Fruit fly (Drosophila melanogaster): ENCODE results near the gene ph-d.

ph-d gene

DNA sequence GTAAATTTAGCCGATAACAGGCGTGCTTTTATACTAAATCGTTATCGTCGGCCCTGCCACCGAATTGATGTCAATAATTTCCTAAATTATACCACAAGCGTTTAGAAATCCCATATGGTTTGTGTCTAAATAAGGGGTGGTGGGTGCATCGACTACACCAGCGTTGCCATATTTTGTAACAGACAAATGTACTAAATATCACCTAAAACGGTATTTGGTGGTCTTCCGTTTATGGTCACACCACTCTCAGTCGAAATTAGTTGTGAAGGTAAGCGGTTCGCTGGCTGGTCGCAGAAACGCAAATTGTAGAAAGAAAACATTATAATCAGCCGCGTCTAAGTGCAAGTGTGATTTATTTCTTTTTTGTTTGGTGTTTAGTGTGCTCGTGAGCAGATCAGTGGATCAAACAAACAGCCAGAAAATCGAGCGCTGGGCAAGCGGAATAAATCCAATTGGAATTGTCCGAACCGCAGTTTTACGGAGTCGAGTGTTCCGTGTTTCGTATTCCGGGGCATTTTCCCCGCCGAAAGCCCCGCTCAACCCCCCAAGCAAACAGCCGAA lies 42.6 kb downstream of the ph-d start, which contains the start of the genes CG16903 and Unc-76 (continued):
- TF ChIP-seq dac (GFP tag; optimal IDR thresholded peaks at IDR 0.05) (no peak), CG16779 (tag; optimal IDR thresholded peaks at IDR 0.05) (peak; percentile 25), CG6792 (GFP tag; optimal IDR thresholded peaks at IDR 0.05) (no peak), CG1621 (tag; optimal IDR thresholded peaks at IDR 0.05) (peak; percentile 51), CG6808 (GFP tag; optimal IDR thresholded peaks at IDR 0.05) (peak; percentile 13), esn (GFP tag; optimal IDR thresholded peaks at IDR 0.05) (peak; percentile 17), CG10631 (GFP tag; optimal IDR thresholded peaks at IDR 0.05) (no peak), CG34406 (GFP tag; optimal IDR thresholded peaks at IDR 0.05) (no peak), fd85E (GFP tag; optimal IDR thresholded peaks at IDR 0.05) (no peak), ss (GFP tag; optimal IDR thresholded peaks at IDR 0.05) (peak; percentile 41 to 54), CG32006 (GFP tag; optimal IDR thresholded peaks at IDR 0.05) (no peak), dsx (GFP tag; optimal IDR thresholded peaks at IDR 0.05; ENCODE audit: poor library complexity, severe bottlenecking) (peak; percentile 59), CG3032 (tag; optimal IDR thresholded peaks at IDR 0.05) (peak; percentile 27), Blimp-1 (GFP tag; optimal IDR thresholded peaks at IDR 0.05) (no peak), Eip75B (GFP tag; optimal IDR thresholded peaks at IDR 0.05) (no peak), Smox (GFP tag; optimal IDR thresholded peaks at IDR 0.05) (no peak), cyc (GFP tag; optimal IDR thresholded peaks at IDR 0.05) (no peak), Sox15 (GFP tag; optimal IDR thresholded peaks at IDR 0.05) (no peak), Ets96B (tag; optimal IDR thresholded peaks at IDR 0.05) (peak; percentile 28), svp (GFP tag) (peak; percentile 70), CG6854 (GFP tag; optimal IDR thresholded peaks at IDR 0.05) (peak; percentile 85), achi (GFP tag; optimal IDR thresholded peaks at IDR 0.05) (no peak), CG8119 (GFP tag; IDR thresholded peaks at IDR 0.05) (peak; percentile 34; the same call in 1 of the 3 replicates)

DNA sequence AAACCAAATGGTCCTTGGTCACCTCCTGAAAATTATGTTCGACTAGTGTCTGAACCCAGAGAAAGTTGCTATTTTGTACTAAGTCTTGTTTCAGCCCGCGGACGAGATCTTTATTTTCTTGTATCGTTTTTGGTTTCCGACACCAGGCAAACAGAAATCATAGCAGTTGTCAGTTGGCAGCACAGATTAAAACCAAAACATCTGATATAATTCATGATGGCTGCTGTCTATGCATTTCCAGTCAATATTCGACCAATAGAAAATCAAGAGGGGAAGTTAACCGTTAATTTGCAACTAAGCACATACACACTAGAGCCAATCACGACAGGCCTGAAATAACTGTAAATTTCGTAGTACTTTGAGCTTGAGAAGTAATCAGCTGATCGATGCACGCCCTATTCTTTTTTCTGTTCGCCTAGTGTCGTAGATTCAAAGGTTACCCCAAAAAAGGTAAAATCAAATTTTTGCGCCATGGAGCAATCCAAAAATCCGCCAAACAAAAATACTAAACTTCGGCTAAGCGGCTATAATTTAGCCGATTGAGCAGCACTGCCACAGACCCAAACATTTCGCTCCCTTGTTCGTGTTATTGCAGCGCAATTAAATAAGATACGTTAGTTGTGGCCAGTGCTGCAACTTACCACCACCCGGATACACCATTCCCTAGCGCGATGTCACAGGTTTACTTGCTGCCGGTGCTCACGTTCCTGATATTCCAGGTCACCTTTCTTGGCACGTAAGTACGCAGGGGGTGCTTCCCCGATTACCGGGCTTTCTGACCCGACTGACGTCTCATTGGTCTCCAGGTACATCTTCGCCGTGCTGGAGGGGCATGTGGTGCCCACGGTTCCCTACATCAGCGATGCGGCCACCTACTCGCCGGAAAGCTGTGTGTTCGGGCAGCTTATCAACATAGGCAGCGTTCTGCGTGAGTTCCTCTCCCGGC lies 46.4 kb downstream of the ph-d start, which contains the start of gene CG4025:
Gene CG4025 (plus strand): TSS at position 555 of the 946 bp plus-strand sequence.
- TF ChIP-seq Gug (GFP tag; IDR thresholded peaks at IDR 0.05), result no peak
- TF ChIP-seq CG7368 (GFP tag; optimal IDR thresholded peaks at IDR 0.05), result no peak
- TF ChIP-seq salr (GFP tag; optimal IDR thresholded peaks at IDR 0.05), result no peak

DNA sequence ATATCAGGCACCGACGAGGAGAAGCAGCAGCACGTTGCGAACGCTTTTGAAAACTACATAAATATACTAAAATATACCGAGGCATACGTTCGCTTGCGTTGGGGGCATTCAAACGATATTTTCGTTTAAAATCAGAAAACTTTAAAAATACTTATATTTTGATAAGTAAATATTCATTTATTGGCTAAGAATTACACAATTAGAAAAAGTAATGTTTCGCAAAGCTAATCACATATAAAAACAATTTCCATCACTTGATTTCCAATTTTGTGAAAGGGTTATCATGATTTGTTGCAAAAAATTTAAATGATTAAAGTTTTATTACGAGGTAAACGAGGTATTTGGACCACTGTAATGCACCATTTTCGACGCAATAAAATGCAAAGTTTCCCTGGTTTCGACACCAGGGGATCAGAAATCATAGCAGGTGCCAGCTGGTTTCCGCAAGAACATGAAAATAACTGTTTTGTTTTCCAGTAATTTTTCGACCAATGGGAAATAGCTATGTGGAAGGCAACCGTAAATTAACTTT lies 47.2 kb downstream of the ph-d start, which contains the start of gene CG4045:
Gene CG4045 (minus strand): TSS at position 55 of the 532 bp plus-strand sequence.
- TF ChIP-seq CG8632 (GFP tag; optimal IDR thresholded peaks at IDR 0.05), result no peak
- TF ChIP-seq Eip78C (GFP tag), result peak; percentile 33
- peak; percentile 9; the same call in 1 of the 2 replicates for TF ChIP-seq CG15336 (GFP tag; IDR thresholded peaks at IDR 0.05)
- TF ChIP-seq topi (GFP tag; optimal IDR thresholded peaks at IDR 0.05), result peak; percentile 2
- no peak for TF ChIP-seq vri (GFP tag; optimal IDR thresholded peaks at IDR 0.05)
- peak; percentile 1 for TF ChIP-seq OdsH (GFP tag; optimal IDR thresholded peaks at IDR 0.05)
- TF ChIP-seq svp (GFP tag), result peak; percentile 73
- TF ChIP-seq CG3032 (tag; optimal IDR thresholded peaks at IDR 0.05), result peak; percentile 30

DNA sequence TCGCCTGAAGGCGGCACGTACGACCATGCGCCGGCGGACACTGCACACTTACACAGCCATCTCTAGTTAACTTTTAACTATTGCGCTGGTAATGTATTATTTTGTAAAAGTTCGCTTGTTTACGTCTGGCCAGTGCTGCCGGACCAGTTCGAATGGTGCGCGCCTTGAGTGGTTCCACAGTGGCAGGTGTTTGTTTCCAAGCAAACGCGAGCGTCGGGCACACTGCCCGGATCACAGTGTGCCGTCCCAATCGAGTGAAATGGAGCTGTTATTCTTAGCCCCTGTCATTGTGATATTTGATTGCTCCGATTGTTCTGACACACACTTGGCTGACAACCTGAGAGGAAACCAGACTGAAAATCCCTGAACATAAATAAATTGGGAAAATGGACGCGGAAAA lies 49.8 kb downstream of the ph-d start, which contains the start of gene CG4199:
Gene CG4199 (minus strand): TSS at position 159 of the 400 bp plus-strand sequence.
- TF ChIP-seq fkh (GFP tag; optimal IDR thresholded peaks at IDR 0.05), result peak; percentile 57
- peak; percentile 19 for TF ChIP-seq CG1621 (tag; optimal IDR thresholded peaks at IDR 0.05)
- peak; percentile 14 for TF ChIP-seq Sox14 (GFP tag; optimal IDR thresholded peaks at IDR 0.05)
- TF ChIP-seq Eip78C (GFP tag), result peak; percentile 41
- TF ChIP-seq CG6276 (GFP tag; optimal IDR thresholded peaks at IDR 0.05), result no peak
- TF ChIP-seq CG10631 (GFP tag; optimal IDR thresholded peaks at IDR 0.05), result no peak
- TF ChIP-seq achi (GFP tag; optimal IDR thresholded peaks at IDR 0.05), result peak; percentile 32
- TF ChIP-seq CG3919 (GFP tag; optimal IDR thresholded peaks at IDR 0.05), result no peak
- TF ChIP-seq esn (GFP tag; optimal IDR thresholded peaks at IDR 0.05), result peak; percentile 6

All from whole organism, prepupa.